Worm (Caenorhabditis elegans) whole organism, L4 larva: ENCODE data around the gene K10G4.5.

ENCODE experiments used
- daf-16 ChIP-seq, 3 experiments: sonication (generic microtip); optimal IDR thresholded peaks; 2 replicates each; lab custom pipeline; 2016 to 2017; ENCODE audit warnings: missing genetic modification characterization in 3 of 3, missing genetic modification reagents in 3 of 3, mild to moderate bottlenecking in 2 of 3, missing compliant biosample characterization in 2 of 3, missing biosample characterization in 1 of 3, moderate library complexity in 1 of 3
- fkh-10 ChIP-seq: fragments of 150-350 bp; optimal IDR thresholded peaks from 2 replicates; lab custom pipeline; 2014; ENCODE audit warnings: missing biosample characterization, missing genetic modification reagents, missing genetic modification characterization
- nhr-111 ChIP-seq: fragments of 200-800 bp; sonication (Bioruptor generic); optimal IDR thresholded peaks from 2 replicates; lab custom pipeline; 2018; ENCODE audit warnings: mild to moderate bottlenecking, missing genetic modification characterization, missing compliant biosample characterization
- nhr-48 ChIP-seq: sonication (generic microtip); optimal IDR thresholded peaks from 2 replicates; lab custom pipeline; 2016; ENCODE audit warnings: mild to moderate bottlenecking, missing genetic modification characterization, missing compliant biosample characterization

ce11 chrV:17312386-17312785 is 11.1 kb upstream of the K10G4.5 start, which contains the start of gene Y61B8B.3:
- TF ChIP-seq daf-16 (GFP tag; optimal IDR thresholded peaks at IDR 0.05; lab: Kevin White, UChicago) (no peak), daf-16 (tag; optimal IDR thresholded peaks at IDR 0.05; lab: Kevin White, UChicago) (no peak), nhr-111 (GFP tag; lab: Kevin White, UChicago) (no peak), fkh-10 (no peak), nhr-48 (tag; lab: Kevin White, UChicago) (no peak)
